Worm (Caenorhabditis elegans): Measurements from ENCODE around the gene cnb-1.
"Not testable (repeated sequence)": the region's sequence is repeated elsewhere in the genome, so short reads cannot be mapped to it uniquely, and the experiment has no call there.

cnb-1 gene

ce11 chrV:11389776-11390175 is 14.2 kb downstream of the cnb-1 start, which contains the start of gene col-155:
col-155 (minus strand) TSS chrV:11389876.
- TF ChIP-seq unc-39 (tag; optimal IDR thresholded peaks at IDR 0.05) (no peak), eor-1 (tag; optimal IDR thresholded peaks at IDR 0.05) (no peak), lin-15B (tag; optimal IDR thresholded peaks at IDR 0.05) (no peak), nhr-25 (tag; optimal IDR thresholded peaks at IDR 0.05) (no peak), ama-1 (optimal IDR thresholded peaks at IDR 0.05) (no peak), elt-1 (tag; optimal IDR thresholded peaks at IDR 0.05) (no peak), nhr-67 (tag; optimal IDR thresholded peaks at IDR 0.05) (no peak), lin-39 (tag; optimal IDR thresholded peaks at IDR 0.05) (no peak), nhr-11 (tag; optimal IDR thresholded peaks at IDR 0.05) (no peak), pha-4 (tag; optimal IDR thresholded peaks at IDR 0.05) (no peak)

ce11 chrV:11390394-11390793 is 14.9 kb downstream of the cnb-1 start, which contains the start of the genes K03B8.11 and K03B8.14:
K03B8.11 (minus strand) TSS chrV:11390494.
K03B8.14 (plus strand) TSS chrV:11390503.
- TF ChIP-seq nhr-11 (tag; optimal IDR thresholded peaks at IDR 0.05) (no peak), tbx-2 (tag; optimal IDR thresholded peaks at IDR 0.05) (no peak), fkh-10 (GFP tag; optimal IDR thresholded peaks at IDR 0.05) (no peak), ceh-28 (tag; optimal IDR thresholded peaks at IDR 0.05) (no peak), mdl-1 (tag; optimal IDR thresholded peaks at IDR 0.05) (no peak), ZK546.5 (tag; optimal IDR thresholded peaks at IDR 0.05) (no peak), elt-3 (tag; optimal IDR thresholded peaks at IDR 0.05) (no peak), aly-2 (tag; optimal IDR thresholded peaks at IDR 0.05) (no peak), pqm-1 (tag; optimal IDR thresholded peaks at IDR 0.05) (no peak), nhr-23 (tag; optimal IDR thresholded peaks at IDR 0.05) (no peak), nhr-12 (tag; optimal IDR thresholded peaks at IDR 0.05) (no peak), ztf-4 (tag; optimal IDR thresholded peaks at IDR 0.05) (no peak), pha-4 (tag; optimal IDR thresholded peaks at IDR 0.05) (no peak), lin-15B (tag; optimal IDR thresholded peaks at IDR 0.05) (no peak), zag-1 (tag; optimal IDR thresholded peaks at IDR 0.05) (no peak), skn-1 (tag; optimal IDR thresholded peaks at IDR 0.05) (no peak), nhr-76 (tag; optimal IDR thresholded peaks at IDR 0.05) (no peak)

ce11 chrV:11392020-11392419 is 16.5 kb downstream of the cnb-1 start, which contains the start of gene nas-16:
nas-16 (plus strand) TSS chrV:11392320.
- TF ChIP-seq unc-39 (tag; optimal IDR thresholded peaks at IDR 0.05) (no peak), nhr-12 (tag; optimal IDR thresholded peaks at IDR 0.05) (no peak), ama-1 (optimal IDR thresholded peaks at IDR 0.05) (no peak), elt-2 (tag; optimal IDR thresholded peaks at IDR 0.05) (no peak), fkh-10 (GFP tag; optimal IDR thresholded peaks at IDR 0.05) (no peak), ceh-16 (tag; optimal IDR thresholded peaks at IDR 0.05) (no peak), unc-62 (GFP tag; optimal IDR thresholded peaks at IDR 0.05) (no peak), egl-5 (tag; optimal IDR thresholded peaks at IDR 0.05) (no peak), lin-15B (tag; optimal IDR thresholded peaks at IDR 0.05) (no peak), nhr-11 (tag; optimal IDR thresholded peaks at IDR 0.05) (no peak), ZK546.5 (tag; optimal IDR thresholded peaks at IDR 0.05) (no peak), egl-27 (tag; optimal IDR thresholded peaks at IDR 0.05) (no peak), ceh-82 (tag; optimal IDR thresholded peaks at IDR 0.05) (no peak), nhr-28 (tag; optimal IDR thresholded peaks at IDR 0.05) (no peak), mdl-1 (tag; optimal IDR thresholded peaks at IDR 0.05) (no peak), elt-3 (tag; optimal IDR thresholded peaks at IDR 0.05) (no peak)

ce11 chrV:11395024-11395423 is 19.5 kb downstream of the cnb-1 start, which contains the start of gene K03B8.4:
K03B8.4 (minus strand) TSS chrV:11395124.
- TF ChIP-seq nhr-237, hmg-11, nhr-77 (tag; optimal IDR thresholded peaks at IDR 0.05): not testable (repeated sequence)

- TF ChIP-seq nhr-12 (tag; optimal IDR thresholded peaks at IDR 0.05); unc-62 (GFP tag; optimal IDR thresholded peaks at IDR 0.05); ceh-28 (tag; optimal IDR thresholded peaks at IDR 0.05): not testable (repeated sequence)
These were observed 20.6 kb downstream of the cnb-1 start, which contains the start of gene nas-18 for ce11 chrV:11396134-11396533. nas-18 (plus strand) TSS chrV:11396434.

Measured in whole organism, L3 larva.